Worm (Caenorhabditis elegans) whole organism, early embryonic: ENCODE results near the gene Y105C5B.25.

Source experiments
- F13C5.2 ChIP-seq: sonication (generic microtip); optimal IDR thresholded peaks from 2 replicates; lab custom pipeline; 2017; ENCODE audit warnings: mild to moderate bottlenecking, missing genetic modification characterization, inconsistent platforms, missing compliant biosample characterization
- flt-1 ChIP-seq: fragments of 200-800 bp; sonication (Bioruptor generic); IDR thresholded peaks from 2 replicates; pipeline ENCODE4 v1.3.6; 2022; ENCODE audit warnings: missing genetic modification characterization, missing compliant biosample characterization
- hmbx-1 ChIP-seq: sonication (generic microtip); optimal IDR thresholded peaks from 2 replicates; lab custom pipeline; 2016; ENCODE audit warnings: mild to moderate bottlenecking, missing genetic modification characterization, missing compliant biosample characterization
- tbx-37 ChIP-seq: fragments of 200-800 bp; sonication (Bioruptor generic); conservative IDR thresholded peaks from 2 replicates; pipeline ENCODE4 v1.3.6; 2022; ENCODE audit warnings: missing genetic modification reagents, missing genetic modification characterization, missing compliant biosample characterization
- tra-4 ChIP-seq: sonication (generic microtip); optimal IDR thresholded peaks from 2 replicates; lab custom pipeline; 2017; ENCODE audit warnings: missing genetic modification characterization, missing compliant biosample characterization

ce11 chrIV:16133776-16134175 lies 13.2 kb downstream of the Y105C5B.25 start:
- TF ChIP-seq tra-4 (tag; lab: Kevin White, UChicago) (no peak), tbx-37 (GFP tag; lab: Robert Waterston, UW) (no peak), hmbx-1 (tag; lab: Kevin White, UChicago) (no peak), flt-1 (GFP tag; lab: Robert Waterston, UW) (no peak), F13C5.2 (tag; lab: Kevin White, UChicago) (no peak)
